Worm (Caenorhabditis elegans): ENCODE results near the gene srh-71.

The srh-71 gene

ce11 chrII:3158985-3159384, 35.7 kb downstream of the srh-71 start, which contains the start of gene sri-34:
Gene sri-34, minus strand, starts transcription at chrII:3159085.
- no peak for TF ChIP-seq nhr-25 (tag; optimal IDR thresholded peaks at IDR 0.05)
- TF ChIP-seq nfya-1 (tag; optimal IDR thresholded peaks at IDR 0.05; ENCODE audit: insufficient read depth), result no peak
- no peak for TF ChIP-seq ceh-28 (tag; optimal IDR thresholded peaks at IDR 0.05)
- TF ChIP-seq aly-2 (tag; optimal IDR thresholded peaks at IDR 0.05), result no peak
- no peak for TF ChIP-seq ZK546.5 (tag; optimal IDR thresholded peaks at IDR 0.05)
- no peak for TF ChIP-seq mdl-1 (tag; optimal IDR thresholded peaks at IDR 0.05)
- TF ChIP-seq hmg-11 (tag; optimal IDR thresholded peaks at IDR 0.05), result no peak
- TF ChIP-seq nhr-11 (tag; optimal IDR thresholded peaks at IDR 0.05), result no peak
- no peak for TF ChIP-seq nhr-12 (tag; optimal IDR thresholded peaks at IDR 0.05)
- TF ChIP-seq ztf-11 (tag; optimal IDR thresholded peaks at IDR 0.05), result no peak
- TF ChIP-seq lin-39 (tag; optimal IDR thresholded peaks at IDR 0.05), result no peak
- TF ChIP-seq egl-5 (tag; optimal IDR thresholded peaks at IDR 0.05), result no peak
- no peak for TF ChIP-seq ceh-82 (tag; optimal IDR thresholded peaks at IDR 0.05)
- TF ChIP-seq lin-15B (tag; optimal IDR thresholded peaks at IDR 0.05), result no peak
- no peak for TF ChIP-seq eor-1 (tag; optimal IDR thresholded peaks at IDR 0.05)
- no peak for TF ChIP-seq skn-1 (tag; optimal IDR thresholded peaks at IDR 0.05)
- no peak for TF ChIP-seq fkh-2 (tag; optimal IDR thresholded peaks at IDR 0.05)

ce11 chrII:3170089-3170488, 46.8 kb downstream of the srh-71 start, which contains the start of gene fbxc-55:
Gene fbxc-55, minus strand, starts transcription at chrII:3170189.
- TF ChIP-seq zag-1 (tag; optimal IDR thresholded peaks at IDR 0.05) (no peak), jun-1 (tag; optimal IDR thresholded peaks at IDR 0.05) (no peak), lin-15B (tag; optimal IDR thresholded peaks at IDR 0.05) (no peak), nhr-23 (tag; optimal IDR thresholded peaks at IDR 0.05) (no peak), unc-39 (tag; optimal IDR thresholded peaks at IDR 0.05) (no peak), hmg-11 (tag; optimal IDR thresholded peaks at IDR 0.05) (no peak)

DNA sequence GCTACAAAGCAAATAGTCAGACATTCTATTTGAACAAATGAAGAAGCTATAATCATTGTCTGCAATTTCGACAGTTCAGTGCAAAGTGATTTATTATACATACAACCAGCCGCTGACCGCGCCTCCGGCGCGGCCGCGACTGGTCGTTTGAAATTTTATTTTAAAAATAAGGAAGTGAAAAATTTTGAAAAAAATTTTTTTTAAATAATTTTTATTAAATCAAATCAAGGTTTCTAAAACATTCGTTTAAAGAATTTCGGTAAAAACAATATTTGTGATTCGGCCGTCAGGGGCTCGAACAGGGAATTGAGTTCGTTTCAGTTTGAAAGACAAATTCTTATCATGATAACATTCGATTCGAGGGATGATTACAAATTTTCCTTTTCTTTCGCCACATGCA, 48.9 kb downstream of the srh-71 start, which contains the start of gene Y27F2A.10:
Gene Y27F2A.10, minus strand, starts transcription at position 101 of the 400 bp plus-strand sequence.
- no peak for TF ChIP-seq nhr-77 (tag; optimal IDR thresholded peaks at IDR 0.05)
- no peak for TF ChIP-seq nhr-28 (tag; optimal IDR thresholded peaks at IDR 0.05)
- no peak for TF ChIP-seq snpc-4 (tag; optimal IDR thresholded peaks at IDR 0.05)
